Fruit fly (Drosophila melanogaster) whole organism, embryonic: Measurements from ENCODE around the gene CG17187.
A peak's percentile ranks its signal among the peaks of the same experiment; 100 is the strongest.

ENCODE experiments used
- Adf1 ChIP-seq: fragments of 200-800 bp; sonication (Bioruptor generic); IDR thresholded peaks from 2 replicates; pipeline ENCODE4 v1.3.6; 2022; ENCODE audit warnings: missing biosample characterization, missing genetic modification characterization
- BtbVII ChIP-seq: fragments of 200-800 bp; sonication (Bioruptor generic); optimal IDR thresholded peaks from 3 replicates; lab custom pipeline; 2017; ENCODE audit warnings: missing biosample characterization, mild to moderate bottlenecking, missing genetic modification characterization
- CG10321 ChIP-seq: fragments of 200-800 bp; sonication (Bioruptor generic); IDR thresholded peaks from 2 replicates; pipeline ENCODE4 v1.3.6; 2022; ENCODE audit warnings: missing biosample characterization, missing genetic modification characterization
- CG14050 ChIP-seq: fragments of 200-800 bp; sonication (Bioruptor generic); IDR thresholded peaks from 3 replicates; pipeline ENCODE4 v1.3.6; 2022; ENCODE audit warnings: missing biosample characterization, missing genetic modification characterization
- CG14441 ChIP-seq: fragments of 200-800 bp; sonication (Bioruptor generic); IDR thresholded peaks from 2 replicates; pipeline ENCODE4 v1.3.6; 2022; ENCODE audit warnings: missing biosample characterization, missing genetic modification characterization
- CG14860 ChIP-seq: fragments of 200-800 bp; sonication (Bioruptor generic); IDR thresholded peaks from 3 replicates; pipeline ENCODE4 v1.3.6; 2022; ENCODE audit warnings: missing biosample characterization, missing genetic modification characterization; ENCODE audit not compliant: partially characterized antibody
- CG15514 ChIP-seq: fragments of 200-800 bp; sonication (Bioruptor generic); optimal IDR thresholded peaks from 3 replicates; lab custom pipeline; 2017; ENCODE audit warnings: missing biosample characterization, missing genetic modification characterization, mild to moderate bottlenecking, moderate library complexity, missing genetic modification reagents
- CG1647 ChIP-seq: fragments of 200-800 bp; sonication (Bioruptor generic); optimal IDR thresholded peaks from 3 replicates; lab custom pipeline; 2016; ENCODE audit warnings: missing biosample characterization, missing genetic modification characterization
- CG16815 ChIP-seq: fragments of 200-800 bp; sonication (Bioruptor generic); optimal IDR thresholded peaks from 3 replicates; lab custom pipeline; 2017; ENCODE audit warnings: missing biosample characterization, mild to moderate bottlenecking, missing genetic modification characterization
- CG18011 ChIP-seq: fragments of 200-800 bp; sonication (Bioruptor generic); optimal IDR thresholded peaks from 2 replicates; lab custom pipeline; 2017; ENCODE audit warnings: missing biosample characterization, missing genetic modification characterization, mild to moderate bottlenecking, moderate library complexity, missing genotype
- CG1832 ChIP-seq: fragments of 200-800 bp; sonication (Bioruptor generic); optimal IDR thresholded peaks from 2 replicates; lab custom pipeline; 2017; ENCODE audit warnings: missing biosample characterization, mild to moderate bottlenecking, missing genetic modification characterization, inconsistent platforms
- CG2129 ChIP-seq: fragments of 200-800 bp; sonication (Bioruptor generic); IDR thresholded peaks from 2 replicates; pipeline ENCODE4 v1.3.6; 2022; ENCODE audit warnings: missing biosample characterization, missing genetic modification characterization; ENCODE audit not compliant: partially characterized antibody
- CG3065 ChIP-seq: fragments of 200-800 bp; sonication (Bioruptor generic); optimal IDR thresholded peaks from 2 replicates; lab custom pipeline; 2016; ENCODE audit warnings: missing biosample characterization, missing genetic modification characterization
- CG6272 ChIP-seq: fragments of 200-800 bp; sonication (Bioruptor generic); IDR thresholded peaks from 2 replicates; pipeline ENCODE4 v1.3.6; 2022; ENCODE audit warnings: missing biosample characterization, missing genetic modification characterization
- CG7271 ChIP-seq: fragments of 200-800 bp; sonication (Bioruptor generic); optimal IDR thresholded peaks from 2 replicates; lab custom pipeline; 2018; ENCODE audit warnings: missing biosample characterization, mild to moderate bottlenecking, missing genetic modification characterization, moderate library complexity
- CG8924 ChIP-seq: fragments of 200-800 bp; optimal IDR thresholded peaks from 3 replicates; lab custom pipeline; 2019; ENCODE audit warnings: missing biosample characterization, mild to moderate bottlenecking, missing genetic modification characterization, moderate library complexity
- Elba2 ChIP-seq: fragments of 200-800 bp; sonication (Bioruptor generic); optimal IDR thresholded peaks from 3 replicates; lab custom pipeline; 2016; ENCODE audit warnings: missing biosample characterization, missing genetic modification characterization
- Fer1 ChIP-seq: fragments of 200-800 bp; sonication (Bioruptor generic); optimal IDR thresholded peaks from 2 replicates; lab custom pipeline; 2017; ENCODE audit warnings: missing biosample characterization, mild to moderate bottlenecking, missing genetic modification characterization
- Fer2 ChIP-seq: fragments of 200-800 bp; sonication (Bioruptor generic); optimal IDR thresholded peaks from 2 replicates; lab custom pipeline; 2018; ENCODE audit warnings: missing biosample characterization, mild to moderate bottlenecking, missing genetic modification characterization, moderate library complexity
- HmgD ChIP-seq: fragments of 200-800 bp; sonication (Bioruptor generic); optimal IDR thresholded peaks from 3 replicates; lab custom pipeline; 2016; ENCODE audit warnings: missing biosample characterization, missing genetic modification characterization
- Hmx ChIP-seq: fragments of 200-800 bp; sonication (Bioruptor generic); optimal IDR thresholded peaks from 2 replicates; lab custom pipeline; 2016; ENCODE audit warnings: missing biosample characterization, missing genetic modification characterization
- Jarid2 ChIP-seq: fragments of 200-800 bp; sonication (Bioruptor generic); optimal IDR thresholded peaks from 3 replicates; lab custom pipeline; 2017; ENCODE audit warnings: mild to moderate bottlenecking, missing biosample characterization, missing genetic modification reagents, missing genetic modification characterization
- NC2β ChIP-seq: fragments of 200-800 bp; sonication (Bioruptor generic); optimal IDR thresholded peaks from 2 replicates; lab custom pipeline; 2016; ENCODE audit warnings: missing biosample characterization, missing genetic modification characterization
- Nf-YC ChIP-seq: fragments of 200-800 bp; optimal IDR thresholded peaks from 3 replicates; lab custom pipeline; 2019; ENCODE audit warnings: missing biosample characterization, mild to moderate bottlenecking, missing genetic modification characterization, moderate library complexity
- Poxn ChIP-seq: fragments of 200-800 bp; sonication (Bioruptor generic); IDR thresholded peaks from 2 replicates; pipeline ENCODE4 v1.3.6; 2022; ENCODE audit warnings: missing biosample characterization, missing genetic modification characterization
- Sin3A ChIP-seq: fragments of >200 bp; optimal IDR thresholded peaks from 2 replicates; lab custom pipeline; 2018
- Sry-β ChIP-seq: fragments of 200-800 bp; sonication (Bioruptor generic); optimal IDR thresholded peaks from 2 replicates; lab custom pipeline; 2018; ENCODE audit warnings: missing biosample characterization, mild to moderate bottlenecking, missing genetic modification characterization, moderate library complexity
- Xbp1 ChIP-seq: fragments of 200-800 bp; sonication (Bioruptor generic); optimal IDR thresholded peaks from 3 replicates; lab custom pipeline; 2016; ENCODE audit warnings: missing biosample characterization, mild to moderate bottlenecking, missing genetic modification characterization
- YL-1 ChIP-seq: fragments of 200-800 bp; sonication (Bioruptor generic); optimal IDR thresholded peaks from 3 replicates; lab custom pipeline; 2017; ENCODE audit warnings: missing biosample characterization, mild to moderate bottlenecking, missing genetic modification characterization
- al ChIP-seq: fragments of 200-800 bp; sonication (Bioruptor generic); IDR thresholded peaks from 2 replicates; pipeline ENCODE4 v1.3.6; 2022; ENCODE audit warnings: missing biosample characterization, missing genetic modification characterization
- ase ChIP-seq: fragments of 200-800 bp; sonication (Bioruptor generic); IDR thresholded peaks from 3 replicates; pipeline ENCODE4 v1.3.6; 2022; ENCODE audit warnings: missing biosample characterization, missing genetic modification characterization
- br ChIP-seq: fragments of >200 bp; optimal IDR thresholded peaks from 2 replicates; lab custom pipeline; 2017
- cato ChIP-seq: fragments of 200-800 bp; sonication (Bioruptor generic); optimal IDR thresholded peaks from 2 replicates; lab custom pipeline; 2016; ENCODE audit warnings: missing biosample characterization, missing genetic modification characterization, borderline replicate concordance
- caup ChIP-seq: fragments of 200-800 bp; sonication (Bioruptor generic); optimal IDR thresholded peaks from 3 replicates; lab custom pipeline; 2017; ENCODE audit warnings: missing biosample characterization, mild to moderate bottlenecking, missing genetic modification characterization, moderate library complexity; ENCODE audit not compliant: severe bottlenecking
- dmrt11E ChIP-seq: fragments of 200-800 bp; sonication (Bioruptor generic); optimal IDR thresholded peaks from 3 replicates; lab custom pipeline; 2018; ENCODE audit warnings: missing biosample characterization, mild to moderate bottlenecking, missing genetic modification characterization, moderate library complexity
- fd102C ChIP-seq: fragments of 200-800 bp; sonication (Bioruptor generic); optimal IDR thresholded peaks from 2 replicates; lab custom pipeline; 2018; ENCODE audit warnings: missing biosample characterization, mild to moderate bottlenecking, missing genetic modification characterization, moderate library complexity
- gce ChIP-seq: fragments of 200-800 bp; sonication (Bioruptor generic); IDR thresholded peaks from 3 replicates; pipeline ENCODE4 v1.3.6; 2022; ENCODE audit warnings: missing biosample characterization, missing genetic modification characterization
- gcm ChIP-seq: fragments of 200-800 bp; sonication (Bioruptor generic); optimal IDR thresholded peaks from 2 replicates; lab custom pipeline; 2019; ENCODE audit warnings: missing biosample characterization, mild to moderate bottlenecking, missing genetic modification characterization, moderate library complexity
- grau ChIP-seq: fragments of 200-800 bp; optimal IDR thresholded peaks from 3 replicates; lab custom pipeline; 2019; ENCODE audit warnings: missing biosample characterization, mild to moderate bottlenecking, missing genetic modification characterization, moderate library complexity
- insv ChIP-seq, 2 experiments: fragments of 200-800 bp; sonication (Bioruptor generic); optimal IDR thresholded peaks; 3 replicates each; lab custom pipeline; 2016 to 2018; ENCODE audit warnings: missing biosample characterization in 2 of 2, missing genetic modification characterization in 2 of 2
- ken ChIP-seq: fragments of 200-800 bp; sonication (Bioruptor generic); IDR thresholded peaks from 3 replicates; pipeline ENCODE4 v1.3.6; 2022; ENCODE audit warnings: missing biosample characterization, missing genetic modification characterization
- sc ChIP-seq, 3 experiments: fragments of >200 bp in 2 of 3; fragments of 200-800 bp in 1 of 3; sonication (Bioruptor generic) in 1 of 3; optimal IDR thresholded peaks; 2 replicates in 2 of 3; 3 replicates in 1 of 3; lab custom pipeline; 2017; ENCODE audit warnings: mild to moderate bottlenecking in 1 of 3, missing biosample characterization in 1 of 3, missing genetic modification characterization in 1 of 3, missing genetic modification reagents in 1 of 3
- scrt ChIP-seq: fragments of 200-800 bp; sonication (Bioruptor generic); optimal IDR thresholded peaks from 2 replicates; lab custom pipeline; 2018; ENCODE audit warnings: missing biosample characterization, mild to moderate bottlenecking, missing genetic modification characterization, moderate library complexity
- sd ChIP-seq: fragments of 200-800 bp; sonication (Bioruptor generic); optimal IDR thresholded peaks from 3 replicates; lab custom pipeline; 2018; ENCODE audit warnings: missing biosample characterization, mild to moderate bottlenecking, missing genetic modification characterization, moderate library complexity
- sens ChIP-seq: fragments of 200-800 bp; sonication (Bioruptor generic); peaks from one replicate; lab custom pipeline; 2016; ENCODE audit warnings: missing biosample characterization, missing genetic modification characterization
- trh ChIP-seq: fragments of 200-800 bp; sonication (Bioruptor generic); optimal IDR thresholded peaks from 2 replicates; lab custom pipeline; 2016; ENCODE audit warnings: missing biosample characterization, missing genetic modification characterization
- ttk ChIP-seq: fragments of 200-800 bp; sonication (Bioruptor generic); IDR thresholded peaks from 2 replicates; pipeline ENCODE4 v2.1.2; 2022; ENCODE audit warnings: missing biosample characterization, missing genetic modification characterization
- tup ChIP-seq: fragments of 200-800 bp; sonication (Bioruptor generic); optimal IDR thresholded peaks from 2 replicates; lab custom pipeline; 2016; ENCODE audit warnings: missing biosample characterization, mild to moderate bottlenecking, missing genetic modification characterization, moderate library complexity
- wor ChIP-seq: fragments of 200-800 bp; sonication (Bioruptor generic); IDR thresholded peaks from 2 replicates; pipeline ENCODE4 v1.3.6; 2022; ENCODE audit warnings: missing biosample characterization, missing genetic modification characterization

Gene CG17187

dm6 chr3R:11211291-11212061, 20.2 kb downstream of the CG17187 start (continued):
- TF ChIP-seq gcm = peak; percentile 27
- peak; percentile 99 for TF ChIP-seq scrt
- peak; percentile 76 for TF ChIP-seq al
- TF ChIP-seq tup (GFP tag; lab: Kevin White, UChicago) = no peak
- peak; percentile 11 for TF ChIP-seq fd102C (GFP tag; lab: Kevin White, UChicago)
- TF ChIP-seq CG15514 (GFP tag; lab: Kevin White, UChicago) = peak; percentile 63
- peak; percentile 6 for TF ChIP-seq cato (GFP tag; lab: Kevin White, UChicago)
- TF ChIP-seq CG18011 (GFP tag; lab: Kevin White, UChicago) = peak; percentile 5
- TF ChIP-seq sens (GFP tag; lab: Kevin White, UChicago) = peak; percentile 92
- peak; percentile 5; the same call in 1 of the 2 replicates for TF ChIP-seq CG10321 (GFP tag; lab: Robert Waterston, UW)
- TF ChIP-seq Poxn = no peak
- TF ChIP-seq Fer2 (tag; lab: Kevin White, UChicago) = peak; percentile 62
- peak; percentile 74; the same call in 2 of the 3 replicates for TF ChIP-seq ase (GFP tag; lab: Robert Waterston, UW)
- TF ChIP-seq Jarid2 (GFP tag; lab: Kevin White, UChicago) = no peak
- TF ChIP-seq CG14050 (GFP tag; lab: Robert Waterston, UW) = peak; percentile 66
- peak; percentile 57 for TF ChIP-seq YL-1
- TF ChIP-seq CG16815 (GFP tag; lab: Kevin White, UChicago) = peak; percentile 55
- peak; percentile 25 for TF ChIP-seq BtbVII
- TF ChIP-seq HmgD (GFP tag; lab: Kevin White, UChicago) = no peak
- TF ChIP-seq gce (GFP tag; lab: Robert Waterston, UW) = no peak
- peak; percentile 43 for TF ChIP-seq CG1832 (GFP tag; lab: Kevin White, UChicago)
- no peak for TF ChIP-seq Sin3A (lab: Kevin White, UChicago)
- TF ChIP-seq grau (tag; lab: Kevin White, UChicago) = peak; percentile 97
- TF ChIP-seq sd (tag; lab: Kevin White, UChicago) = peak; percentile 97
- no peak for TF ChIP-seq CG7271 (tag; lab: Kevin White, UChicago)
- TF ChIP-seq insv (GFP tag; optimal IDR thresholded peaks at IDR 0.05; lab: Kevin White, UChicago) = peak in 1 of 2 experiments; percentile 17
- TF ChIP-seq CG2129 (GFP tag; lab: Robert Waterston, UW) = no peak
- peak; percentile 71 for TF ChIP-seq Nf-YC
- peak; percentile 51 for TF ChIP-seq dmrt11E
- TF ChIP-seq CG14860 (GFP tag; lab: Robert Waterston, UW) = no peak
- peak; percentile 65 for TF ChIP-seq ttk
- peak; percentile 78 for TF ChIP-seq ken
- TF ChIP-seq wor (GFP tag; lab: Robert Waterston, UW) = peak; percentile 30; the same call in 1 of the 2 replicates
- peak; percentile 54; the same call in 1 of the 2 replicates for TF ChIP-seq CG6272 (GFP tag; lab: Robert Waterston, UW)
- peak; percentile 80 for TF ChIP-seq CG1647 (GFP tag; lab: Kevin White, UChicago)
- peak; percentile 82 for TF ChIP-seq Xbp1
- TF ChIP-seq Fer1 (GFP tag; lab: Kevin White, UChicago) = peak; percentile 63
- TF ChIP-seq CG8924 (tag; lab: Kevin White, UChicago) = peak; percentile 46
- TF ChIP-seq NC2β (GFP tag; lab: Kevin White, UChicago) = peak; percentile 48
- TF ChIP-seq Elba2 (GFP tag; lab: Kevin White, UChicago) = no peak
- TF ChIP-seq CG14441 (GFP tag; lab: Robert Waterston, UW) = peak; percentile 83
- TF ChIP-seq br = no peak
- peak; percentile 33; the same call in 1 of the 2 replicates for TF ChIP-seq Adf1 (GFP tag; lab: Robert Waterston, UW)
- TF ChIP-seq trh = no peak
- TF ChIP-seq sc (optimal IDR thresholded peaks at IDR 0.05; lab: Kevin White, UChicago) = no peak
- TF ChIP-seq sc (GFP tag; optimal IDR thresholded peaks at IDR 0.05; lab: Kevin White, UChicago) = peak; percentile 12
- TF ChIP-seq Hmx = no peak
- peak; percentile 56 for TF ChIP-seq caup
- peak; percentile 90 for TF ChIP-seq Sry-β (GFP tag; lab: Kevin White, UChicago)
- peak; percentile 55 for TF ChIP-seq CG3065
